Worm (Caenorhabditis elegans): Measurements from ENCODE around the gene T10B9.14.

The T10B9.14 gene

DNA sequence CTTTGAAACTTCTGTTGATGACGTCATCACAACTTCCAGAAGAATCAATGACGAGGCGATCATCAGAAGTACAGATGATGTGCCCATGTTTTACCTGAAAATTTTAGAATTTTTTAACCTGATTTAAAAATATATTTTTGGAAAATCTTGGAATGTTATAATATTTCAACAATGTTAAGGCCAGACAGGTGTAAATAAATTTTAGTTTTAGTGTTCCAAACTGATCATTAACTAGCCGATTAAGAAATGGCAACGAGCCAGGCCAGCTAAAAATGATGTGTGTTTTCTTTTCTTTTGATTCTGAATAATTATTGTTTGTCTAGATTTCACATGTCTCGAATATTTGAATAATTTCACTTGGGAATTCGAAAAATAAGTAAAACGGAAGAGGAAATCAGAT, 6.4 kb downstream of the T10B9.14 start, which contains the start of gene T10B9.9:
T10B9.9 (minus strand) TSS at position 101 of the 400 bp plus-strand sequence.
- TF ChIP-seq ztf-6 (GFP tag; IDR thresholded peaks at IDR 0.05) = no peak
- no peak for TF ChIP-seq him-1 (tag; optimal IDR thresholded peaks at IDR 0.05)
- no peak for TF ChIP-seq lsy-27 (tag; optimal IDR thresholded peaks at IDR 0.05; ENCODE audit: borderline replicate concordance, insufficient read depth)
- no peak for TF ChIP-seq lin-54 (GFP tag; optimal IDR thresholded peaks at IDR 0.05)
- no peak for TF ChIP-seq die-1 (tag; optimal IDR thresholded peaks at IDR 0.05)
- TF ChIP-seq ceh-79 (tag; optimal IDR thresholded peaks at IDR 0.05) = no peak
- TF ChIP-seq Y95B8A.8 (GFP tag; IDR thresholded peaks at IDR 0.05) = no peak
- no peak for TF ChIP-seq F33H1.4 (GFP tag; IDR thresholded peaks at IDR 0.05)
- no peak for TF ChIP-seq efl-1 (GFP tag; optimal IDR thresholded peaks at IDR 0.05)
- TF ChIP-seq ztf-25 (GFP tag; IDR thresholded peaks at IDR 0.05) = no peak
- TF ChIP-seq C06A6.2 (GFP tag; conservative IDR thresholded peaks at IDR 0.05) = no peak
- TF ChIP-seq akir-1 (GFP tag; optimal IDR thresholded peaks at IDR 0.05) = no peak
- no peak for TF ChIP-seq madf-8 (GFP tag; conservative IDR thresholded peaks at IDR 0.05)
- TF ChIP-seq nhr-120 (GFP tag; IDR thresholded peaks at IDR 0.05) = no peak

DNA sequence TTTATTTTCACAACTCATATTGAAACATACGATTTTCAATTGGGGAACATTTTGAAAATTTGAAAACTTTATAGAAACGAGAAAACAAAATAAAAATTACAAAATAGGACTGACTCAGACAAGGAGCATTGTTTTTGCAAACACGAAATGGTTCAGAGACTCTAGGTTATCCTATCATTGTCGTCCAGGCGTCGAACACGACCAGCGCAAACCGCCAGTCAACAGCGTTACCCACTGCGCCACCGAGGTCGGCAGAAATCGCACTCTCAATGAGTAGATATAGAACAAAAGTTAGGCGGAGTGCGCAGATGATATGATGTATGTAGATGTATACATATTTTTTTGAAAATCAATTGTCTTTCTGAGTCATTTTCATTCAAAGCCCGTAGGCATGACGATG, 7.6 kb downstream of the T10B9.14 start:
- TF ChIP-seq madf-3 (GFP tag; IDR thresholded peaks at IDR 0.05) (0 out of 2 replicates have a peak, but pooled peaks have one; percentile 68), nfya-2 (GFP tag; IDR thresholded peaks at IDR 0.05) (0 out of 2 replicates have a peak, but pooled peaks have one; percentile 77), ccch-3 (GFP tag; optimal IDR thresholded peaks at IDR 0.05) (no peak), lag-1 (GFP tag; IDR thresholded peaks at IDR 0.05) (no peak), F22D6.2 (tag; optimal IDR thresholded peaks at IDR 0.05) (no peak), unc-62 (GFP tag; optimal IDR thresholded peaks at IDR 0.05) (no peak), bed-2 (GFP tag; IDR thresholded peaks at IDR 0.05) (no peak), C17E4.6 (GFP tag; IDR thresholded peaks at IDR 0.05) (0 out of 2 replicates have a peak, but pooled peaks have one; percentile 56), hmg-20 (GFP tag; IDR thresholded peaks at IDR 0.05) (no peak), F55B11.4 (tag; optimal IDR thresholded peaks at IDR 0.05; ENCODE audit: borderline replicate concordance, insufficient read depth) (no peak), nhr-80 (tag; optimal IDR thresholded peaks at IDR 0.05) (peak; percentile 63), ceh-79 (tag; optimal IDR thresholded peaks at IDR 0.05) (no peak), C06A6.2 (GFP tag; conservative IDR thresholded peaks at IDR 0.05) (0 out of 2 replicates have a peak, but pooled peaks have one; percentile 21), ceh-91 (GFP tag; IDR thresholded peaks at IDR 0.05) (0 out of 2 replicates have a peak, but pooled peaks have one; percentile 33), snpc-3.4 (tag; optimal IDR thresholded peaks at IDR 0.05) (peak; percentile 77), F52B5.7 (tag; optimal IDR thresholded peaks at IDR 0.05) (peak; percentile 13), madf-10 (tag; optimal IDR thresholded peaks at IDR 0.05) (peak; percentile 45), repo-1 (tag; optimal IDR thresholded peaks at IDR 0.05) (peak; percentile 78), T26A5.8 (tag; optimal IDR thresholded peaks at IDR 0.05) (no peak), rpc-1 (optimal IDR thresholded peaks at IDR 0.05) (peak; percentile 95), rpc-1 (tag; optimal IDR thresholded peaks at IDR 0.05) (peak; percentile 91), aptf-2 (GFP tag; conservative IDR thresholded peaks at IDR 0.05) (no peak), akir-1 (GFP tag; optimal IDR thresholded peaks at IDR 0.05) (peak; percentile 10), gei-17 (GFP tag; optimal IDR thresholded peaks at IDR 0.05) (no peak), K12H6.12 (tag; optimal IDR thresholded peaks at IDR 0.05) (no peak), B0019.2 (GFP tag; conservative IDR thresholded peaks at IDR 0.05) (no peak), ztf-6 (GFP tag; IDR thresholded peaks at IDR 0.05) (no peak), madf-8 (GFP tag; conservative IDR thresholded peaks at IDR 0.05) (no peak), F57A8.1 (GFP tag; optimal IDR thresholded peaks at IDR 0.05) (no peak), let-607 (tag; optimal IDR thresholded peaks at IDR 0.05) (peak; percentile 23 to 43), pbrm-1 (GFP tag; IDR thresholded peaks at IDR 0.05) (peak; percentile 64; the same call in 1 of the 2 replicates), cebp-2 (GFP tag; IDR thresholded peaks at IDR 0.05) (peak; percentile 74; the same call in 1 of the 2 replicates), efl-1 (GFP tag; optimal IDR thresholded peaks at IDR 0.05) (no peak), ceh-58 (GFP tag; IDR thresholded peaks at IDR 0.05) (no peak), K11D2.4 (GFP tag; IDR thresholded peaks at IDR 0.05) (peak; percentile 42; the same call in 1 of the 2 replicates), B0261.1 (tag; optimal IDR thresholded peaks at IDR 0.05) (peak; percentile 87), mxl-1 (tag; optimal IDR thresholded peaks at IDR 0.05) (peak; percentile 81), ceh-100 (GFP tag; IDR thresholded peaks at IDR 0.05) (no peak; the same call in 1 of the 2 replicates), unc-130 (GFP tag; optimal IDR thresholded peaks at IDR 0.05) (peak; percentile 55)

All from whole organism, young adult.